Fruit fly (Drosophila melanogaster): ENCODE measurements around the gene Atg4a.

The Atg4a gene

dm6 chr2L:1118880-1119809 is 38.4 kb downstream of the Atg4a start (continued):
- TF ChIP-seq NFAT (GFP tag; IDR thresholded peaks at IDR 0.05) (peak; percentile 66), CG15601 (tag; optimal IDR thresholded peaks at IDR 0.05) (no peak), CG17385 (GFP tag; optimal IDR thresholded peaks at IDR 0.05) (peak; percentile 54), CTCF (GFP tag; optimal IDR thresholded peaks at IDR 0.05) (no peak), CG8944 (GFP tag; optimal IDR thresholded peaks at IDR 0.05) (peak; percentile 57), salm (tag; optimal IDR thresholded peaks at IDR 0.05) (peak; percentile 48), CG13287 (GFP tag; IDR thresholded peaks at IDR 0.05; ENCODE audit: partially characterized antibody) (peak; percentile 22; the same call in 1 of the 2 replicates), mam (GFP tag; optimal IDR thresholded peaks at IDR 0.05) (peak; percentile 77), Pdp1 (GFP tag; optimal IDR thresholded peaks at IDR 0.05) (peak; percentile 23 to 53), CG11456 (GFP tag; IDR thresholded peaks at IDR 0.05) (peak; percentile 66), Dad (GFP tag; optimal IDR thresholded peaks at IDR 0.05) (peak; percentile 18), CG13424 (tag; optimal IDR thresholded peaks at IDR 0.05) (peak; percentile 59), toy (GFP tag; IDR thresholded peaks at IDR 0.05) (0 out of 2 replicates have a peak, but pooled peaks have one; percentile 36), CG11504 (tag; optimal IDR thresholded peaks at IDR 0.05) (peak; percentile 73), Mrtf (GFP tag; IDR thresholded peaks at IDR 0.05) (peak; percentile 54; the same call in 2 of the 3 replicates), insv (GFP tag; optimal IDR thresholded peaks at IDR 0.05) (peak in 1 of 2 experiments; percentile 21), bowl (GFP tag; IDR thresholded peaks at IDR 0.05) (peak; percentile 44; the same call in 1 of the 2 replicates), CG16863 (GFP tag; optimal IDR thresholded peaks at IDR 0.05) (peak; percentile 58), CG8765 (GFP tag; IDR thresholded peaks at IDR 0.05) (peak; percentile 15; the same call in 1 of the 2 replicates), zfh2 (GFP tag; optimal IDR thresholded peaks at IDR 0.05) (peak; percentile 75), CG12071 (GFP tag; optimal IDR thresholded peaks at IDR 0.05) (peak; percentile 15), Bdp1 (GFP tag; optimal IDR thresholded peaks at IDR 0.05) (peak; percentile 62), gsb-n (tag; optimal IDR thresholded peaks at IDR 0.05) (no peak), Usf (GFP tag; optimal IDR thresholded peaks at IDR 0.05) (peak; percentile 56), corto (GFP tag; optimal IDR thresholded peaks at IDR 0.05) (peak; percentile 87), CG16779 (GFP tag; IDR thresholded peaks at IDR 0.05) (peak; percentile 73), CG18476 (GFP tag; optimal IDR thresholded peaks at IDR 0.05) (peak; percentile 66), nau (GFP tag; optimal IDR thresholded peaks at IDR 0.05) (peak; percentile 66), dysf (GFP tag; IDR thresholded peaks at IDR 0.05) (peak; percentile 89), Asciz (GFP tag; optimal IDR thresholded peaks at IDR 0.05) (peak; percentile 57), slp2 (GFP tag; optimal IDR thresholded peaks at IDR 0.05) (peak; percentile 17), CG12299 (tag; optimal IDR thresholded peaks at IDR 0.05) (peak; percentile 17), twi (tag; optimal IDR thresholded peaks at IDR 0.05) (peak; percentile 75), Nf-YA (GFP tag; IDR thresholded peaks at IDR 0.05) (peak; percentile 79), Ets97D (GFP tag; optimal IDR thresholded peaks at IDR 0.05) (peak; percentile 44), Optix (GFP tag; IDR thresholded peaks at IDR 0.05) (peak; percentile 51; the same call in 1 of the 3 replicates), Hr51 (GFP tag; optimal IDR thresholded peaks at IDR 0.05) (peak; percentile 53 to 79), kni (GFP tag; optimal IDR thresholded peaks at IDR 0.05) (no peak), Tbp (GFP tag; optimal IDR thresholded peaks at IDR 0.05) (no peak), sim (GFP tag; IDR thresholded peaks at IDR 0.05) (no peak), CG17328 (GFP tag; IDR thresholded peaks at IDR 0.05) (peak; percentile 62), CG18262 (tag; optimal IDR thresholded peaks at IDR 0.05) (peak; percentile 50), nmo (GFP tag; optimal IDR thresholded peaks at IDR 0.05) (peak; percentile 75), lab (GFP tag; optimal IDR thresholded peaks at IDR 0.05) (peak; percentile 84), CG1024 (GFP tag; IDR thresholded peaks at IDR 0.05) (peak; percentile 25; the same call in 1 of the 2 replicates), dimm (GFP tag; IDR thresholded peaks at IDR 0.05) (no peak), chif (GFP tag; optimal IDR thresholded peaks at IDR 0.05) (peak in 1 of 2 experiments; percentile 65), fu2 (GFP tag; optimal IDR thresholded peaks at IDR 0.05) (peak; percentile 65)

Data from whole organism, embryonic.